Worm (Caenorhabditis elegans): ENCODE results near the gene Y54G2A.26.

The Y54G2A.26 gene

ce11 chrIV:3018588-3018987 is 23.3 kb upstream of the Y54G2A.26 start:
- TF ChIP-seq cog-1 (tag; optimal IDR thresholded peaks at IDR 0.05): no peak
- no peak for TF ChIP-seq ref-1 (GFP tag; conservative IDR thresholded peaks at IDR 0.05)
- TF ChIP-seq klf-2 (GFP tag; conservative IDR thresholded peaks at IDR 0.05): no peak
- no peak for TF ChIP-seq ztf-29 (GFP tag; IDR thresholded peaks at IDR 0.05)
- TF ChIP-seq ztf-23 (GFP tag; IDR thresholded peaks at IDR 0.05): no peak
- TF ChIP-seq flt-1 (GFP tag; IDR thresholded peaks at IDR 0.05): no peak
- no peak for TF ChIP-seq T22C8.4 (GFP tag; IDR thresholded peaks at IDR 0.05)
- no peak for TF ChIP-seq med-1 (GFP tag; optimal IDR thresholded peaks at IDR 0.05; ENCODE audit: insufficient read depth)
- no peak for TF ChIP-seq tab-1 (GFP tag; IDR thresholded peaks at IDR 0.05)

DNA sequence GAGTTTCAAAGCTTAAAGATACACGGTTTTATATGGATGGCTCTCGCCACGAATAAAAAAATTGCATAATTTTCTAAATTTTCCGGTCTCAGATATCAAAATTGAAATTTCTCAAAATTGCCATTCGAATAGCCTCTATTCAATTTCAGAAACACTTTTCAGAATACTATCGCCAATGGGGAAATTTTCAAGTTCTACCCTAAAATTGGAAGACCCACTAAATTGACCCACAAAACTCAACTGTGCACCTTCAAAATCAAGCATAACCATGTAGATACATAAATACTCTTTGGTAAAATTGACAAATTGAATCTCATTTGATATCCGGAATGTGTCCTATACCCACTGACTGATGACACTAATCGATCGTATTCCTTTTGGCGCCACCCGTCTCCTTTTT is 20.9 kb upstream of the Y54G2A.26 start:
- TF ChIP-seq ref-1 (GFP tag; conservative IDR thresholded peaks at IDR 0.05) (no peak), tab-1 (GFP tag; IDR thresholded peaks at IDR 0.05) (no peak), klf-2 (GFP tag; conservative IDR thresholded peaks at IDR 0.05) (no peak), T22C8.4 (GFP tag; IDR thresholded peaks at IDR 0.05) (no peak), ztf-23 (GFP tag; IDR thresholded peaks at IDR 0.05) (no peak), cog-1 (tag; optimal IDR thresholded peaks at IDR 0.05) (no peak), flt-1 (GFP tag; IDR thresholded peaks at IDR 0.05) (no peak), med-1 (GFP tag; optimal IDR thresholded peaks at IDR 0.05; ENCODE audit: insufficient read depth) (no peak), ztf-29 (GFP tag; IDR thresholded peaks at IDR 0.05) (no peak)

ce11 chrIV:3014610-3015009 is 19.3 kb upstream of the Y54G2A.26 start:
- TF ChIP-seq flt-1 (GFP tag; IDR thresholded peaks at IDR 0.05): 0 out of 2 replicates have a peak, but pooled peaks have one; percentile 8
- TF ChIP-seq klf-2 (GFP tag; conservative IDR thresholded peaks at IDR 0.05): no peak
- TF ChIP-seq T22C8.4 (GFP tag; IDR thresholded peaks at IDR 0.05): no peak
- peak; percentile 40 for TF ChIP-seq cog-1 (tag; optimal IDR thresholded peaks at IDR 0.05)
- no peak for TF ChIP-seq med-1 (GFP tag; optimal IDR thresholded peaks at IDR 0.05; ENCODE audit: insufficient read depth)

DNA sequence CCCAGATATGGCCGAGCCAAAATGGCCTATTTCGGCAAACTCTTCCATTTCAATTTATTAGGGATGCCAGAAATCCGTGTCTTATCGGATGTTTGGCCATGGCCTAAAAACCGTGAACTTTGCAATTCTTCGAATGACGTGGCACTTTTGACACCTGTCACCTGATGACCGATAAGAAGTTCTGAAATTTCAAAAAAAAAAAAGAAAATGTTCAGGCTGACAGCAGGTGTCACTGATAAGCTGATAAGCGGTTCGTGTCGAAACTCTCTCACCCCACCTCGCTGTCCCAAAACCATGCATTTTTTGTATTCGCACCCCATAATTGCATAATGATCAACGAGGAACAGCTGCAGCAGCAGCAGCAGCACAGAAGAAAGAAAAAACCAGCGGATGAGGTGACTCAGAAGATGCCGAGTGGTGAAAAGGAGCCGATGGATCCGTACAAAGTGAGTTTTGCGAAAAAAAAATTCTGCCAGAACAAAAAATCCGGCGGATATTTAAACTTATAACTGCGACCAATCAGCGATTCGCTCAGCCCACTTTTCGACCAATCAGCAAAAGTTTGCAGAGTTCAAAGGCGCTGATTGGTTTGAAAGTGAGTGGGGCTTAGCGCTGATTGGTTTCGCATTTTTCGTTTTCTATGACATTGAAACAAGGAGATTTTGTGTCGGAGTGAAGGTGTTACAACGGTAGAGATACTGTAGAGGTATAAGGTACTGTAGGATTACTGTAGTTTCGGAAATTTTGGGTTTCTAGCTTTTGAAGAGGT is 17.3 kb upstream of the Y54G2A.26 start, which contains the start of the genes Y54G2A.28 and vrp-1:
Gene Y54G2A.28 (minus strand): TSS at position 48 of the 769 bp plus-strand sequence.
Gene vrp-1 (plus strand): TSS at position 214 of the 769 bp plus-strand sequence.
- no peak for TF ChIP-seq med-1 (GFP tag; optimal IDR thresholded peaks at IDR 0.05; ENCODE audit: insufficient read depth)
- TF ChIP-seq T22C8.4 (GFP tag; IDR thresholded peaks at IDR 0.05): no peak
- no peak for TF ChIP-seq klf-2 (GFP tag; conservative IDR thresholded peaks at IDR 0.05)
- TF ChIP-seq ztf-29 (GFP tag; IDR thresholded peaks at IDR 0.05): no peak
- TF ChIP-seq tab-1 (GFP tag; IDR thresholded peaks at IDR 0.05): no peak
- no peak for TF ChIP-seq ztf-23 (GFP tag; IDR thresholded peaks at IDR 0.05)
- TF ChIP-seq cog-1 (tag; optimal IDR thresholded peaks at IDR 0.05): no peak
- no peak for TF ChIP-seq ref-1 (GFP tag; conservative IDR thresholded peaks at IDR 0.05)
- no peak for TF ChIP-seq flt-1 (GFP tag; IDR thresholded peaks at IDR 0.05)

- TF ChIP-seq ztf-23 (GFP tag; IDR thresholded peaks at IDR 0.05) (no peak), ztf-29 (GFP tag; IDR thresholded peaks at IDR 0.05) (no peak), flt-1 (GFP tag; IDR thresholded peaks at IDR 0.05) (no peak), ref-1 (GFP tag; conservative IDR thresholded peaks at IDR 0.05) (no peak), med-1 (GFP tag; optimal IDR thresholded peaks at IDR 0.05; ENCODE audit: insufficient read depth) (no peak), klf-2 (GFP tag; conservative IDR thresholded peaks at IDR 0.05) (no peak), tab-1 (GFP tag; IDR thresholded peaks at IDR 0.05) (no peak), T22C8.4 (GFP tag; IDR thresholded peaks at IDR 0.05) (no peak), cog-1 (tag; optimal IDR thresholded peaks at IDR 0.05) (no peak)
Observed at ce11 chrIV:3011647-3012046, 16.4 kb upstream of the Y54G2A.26 start.

ce11 chrIV:3008828-3009227 is 13.6 kb upstream of the Y54G2A.26 start, which contains the start of gene Y54G2A.73:
Gene Y54G2A.73, minus strand, starts transcription at chrIV:3008892.
- TF ChIP-seq klf-2 (GFP tag; conservative IDR thresholded peaks at IDR 0.05): no peak
- TF ChIP-seq ztf-23 (GFP tag; IDR thresholded peaks at IDR 0.05): no peak
- TF ChIP-seq med-1 (GFP tag; optimal IDR thresholded peaks at IDR 0.05; ENCODE audit: insufficient read depth): no peak
- no peak for TF ChIP-seq ztf-29 (GFP tag; IDR thresholded peaks at IDR 0.05)
- TF ChIP-seq cog-1 (tag; optimal IDR thresholded peaks at IDR 0.05): no peak
- no peak for TF ChIP-seq flt-1 (GFP tag; IDR thresholded peaks at IDR 0.05)
- TF ChIP-seq ref-1 (GFP tag; conservative IDR thresholded peaks at IDR 0.05): no peak
- no peak for TF ChIP-seq tab-1 (GFP tag; IDR thresholded peaks at IDR 0.05)
- TF ChIP-seq T22C8.4 (GFP tag; IDR thresholded peaks at IDR 0.05): no peak

DNA sequence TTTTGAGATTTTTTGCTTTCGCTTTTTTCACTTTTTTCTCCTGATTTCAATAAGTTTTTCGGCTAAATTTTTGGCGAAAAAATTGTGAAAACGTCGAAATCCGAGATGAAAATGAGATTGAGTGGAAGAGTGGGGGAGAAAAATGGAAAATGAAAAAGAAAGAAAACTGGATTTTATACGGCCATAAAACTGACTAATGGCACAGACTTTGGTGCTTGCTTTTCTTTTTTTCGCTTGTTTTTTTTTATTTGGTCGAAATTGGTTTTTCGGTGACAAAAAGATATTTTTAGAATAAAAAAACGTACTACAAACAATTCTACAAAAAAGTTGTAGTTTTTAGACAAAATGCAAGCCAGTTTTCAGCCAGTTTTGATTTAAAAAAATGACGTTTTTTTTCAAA is 7.5 kb upstream of the Y54G2A.26 start:
- TF ChIP-seq cog-1 (tag; optimal IDR thresholded peaks at IDR 0.05) (no peak), klf-2 (GFP tag; conservative IDR thresholded peaks at IDR 0.05) (no peak), ref-1 (GFP tag; conservative IDR thresholded peaks at IDR 0.05) (no peak), flt-1 (GFP tag; IDR thresholded peaks at IDR 0.05) (no peak), tab-1 (GFP tag; IDR thresholded peaks at IDR 0.05) (no peak), med-1 (GFP tag; optimal IDR thresholded peaks at IDR 0.05; ENCODE audit: insufficient read depth) (no peak), T22C8.4 (GFP tag; IDR thresholded peaks at IDR 0.05) (no peak), ztf-29 (GFP tag; IDR thresholded peaks at IDR 0.05) (no peak), ztf-23 (GFP tag; IDR thresholded peaks at IDR 0.05) (no peak)

DNA sequence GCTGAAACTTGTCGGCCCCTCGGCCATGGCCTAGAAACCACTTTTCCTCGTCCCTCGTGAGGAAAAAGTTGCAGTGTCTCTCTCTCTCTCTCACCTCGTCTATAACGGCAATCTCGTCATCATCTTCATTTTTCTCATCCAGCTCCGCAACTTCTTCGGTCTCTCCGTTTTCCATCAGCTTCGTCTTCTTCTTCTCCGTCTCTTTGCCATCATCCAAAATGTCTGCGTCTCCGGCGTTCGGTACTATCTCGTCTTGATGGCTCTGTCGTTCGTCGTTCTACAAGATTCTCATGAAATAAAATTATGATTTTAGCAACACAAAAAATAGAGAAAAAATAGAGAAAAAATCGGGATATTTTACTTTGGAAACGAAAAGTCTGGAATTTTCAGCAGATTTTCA is 6.2 kb upstream of the Y54G2A.26 start:
- no peak for TF ChIP-seq ztf-23 (GFP tag; IDR thresholded peaks at IDR 0.05)
- no peak for TF ChIP-seq tab-1 (GFP tag; IDR thresholded peaks at IDR 0.05)
- no peak for TF ChIP-seq T22C8.4 (GFP tag; IDR thresholded peaks at IDR 0.05)
- no peak for TF ChIP-seq klf-2 (GFP tag; conservative IDR thresholded peaks at IDR 0.05)
- TF ChIP-seq med-1 (GFP tag; optimal IDR thresholded peaks at IDR 0.05; ENCODE audit: insufficient read depth): no peak
- no peak for TF ChIP-seq ref-1 (GFP tag; conservative IDR thresholded peaks at IDR 0.05)
- TF ChIP-seq flt-1 (GFP tag; IDR thresholded peaks at IDR 0.05): no peak
- TF ChIP-seq ztf-29 (GFP tag; IDR thresholded peaks at IDR 0.05): no peak
- no peak for TF ChIP-seq cog-1 (tag; optimal IDR thresholded peaks at IDR 0.05)

- TF ChIP-seq flt-1 (GFP tag; IDR thresholded peaks at IDR 0.05) (0 out of 2 replicates have a peak, but pooled peaks have one; percentile 8), med-1 (GFP tag; optimal IDR thresholded peaks at IDR 0.05; ENCODE audit: insufficient read depth) (no peak), T22C8.4 (GFP tag; IDR thresholded peaks at IDR 0.05) (no peak), cog-1 (tag; optimal IDR thresholded peaks at IDR 0.05) (peak; percentile 33), ref-1 (GFP tag; conservative IDR thresholded peaks at IDR 0.05) (no peak), tab-1 (GFP tag; IDR thresholded peaks at IDR 0.05) (no peak), klf-2 (GFP tag; conservative IDR thresholded peaks at IDR 0.05) (0 out of 2 replicates have a peak, but pooled peaks have one; percentile 13), ztf-23 (GFP tag; IDR thresholded peaks at IDR 0.05) (peak; percentile 58; the same call in 1 of the 2 replicates), ztf-29 (GFP tag; IDR thresholded peaks at IDR 0.05) (no peak; the same call in 1 of the 2 replicates)
Observed at ce11 chrIV:2998597-2999161, 3.4 kb upstream of the Y54G2A.26 start.

Data from whole organism, midembryonic.